Fruit fly (Drosophila melanogaster) whole organism, wandering third instar larva: ENCODE measurements around the gene CG44142.

Experiments
- Hr83 ChIP-seq: fragments of 200-300 bp; sonication (Bioruptor generic); optimal IDR thresholded peaks from 2 replicates; lab custom pipeline; 2016; ENCODE audit warnings: missing biosample characterization, mild to moderate bottlenecking, missing genetic modification characterization, moderate library complexity; ENCODE audit not compliant: poor library complexity, severe bottlenecking
- Myc ChIP-seq: fragments of >200 bp; optimal IDR thresholded peaks from 2 replicates; lab custom pipeline; 2017
- OdsH ChIP-seq: fragments of 200-800 bp; sonication (Bioruptor generic); optimal IDR thresholded peaks from 2 replicates; lab custom pipeline; 2016; ENCODE audit warnings: missing biosample characterization, mild to moderate bottlenecking, missing genetic modification characterization
- br ChIP-seq: fragments of 200-800 bp; sonication (Bioruptor generic); optimal IDR thresholded peaks from 2 replicates; lab custom pipeline; 2016; ENCODE audit warnings: missing biosample characterization, missing genetic modification characterization
- jim ChIP-seq: fragments of 175-275, 200-325 bp; sonication (Bioruptor generic); optimal IDR thresholded peaks from 2 replicates; lab custom pipeline; 2016; ENCODE audit warnings: missing biosample characterization, mild to moderate bottlenecking, missing genetic modification characterization
- rgr ChIP-seq: fragments of 200-800 bp; sonication (Bioruptor generic); optimal IDR thresholded peaks from 3 replicates; lab custom pipeline; 2016; ENCODE audit warnings: missing biosample characterization, mild to moderate bottlenecking, missing genetic modification characterization
- usp ChIP-seq: fragments of >200 bp; optimal IDR thresholded peaks from 2 replicates; lab custom pipeline; 2017; ENCODE audit warnings: missing biosample characterization, missing genetic modification characterization

dm6 chr3R:13309133-13309711 is 3.8 kb downstream of the CG44142 start:
- TF ChIP-seq br (GFP tag; lab: Kevin White, UChicago) (no peak), usp (GFP tag; lab: Kevin White, UChicago) (no peak), Myc (no peak), Hr83 (GFP tag; lab: Kevin White, UChicago) (no peak), rgr (GFP tag; lab: Kevin White, UChicago) (no peak), jim (no peak), OdsH (GFP tag; lab: Kevin White, UChicago) (no peak)
